Worm (Caenorhabditis elegans) whole organism, mixed stage, embryonic: Measurements from ENCODE around the gene snap-29.

Source experiments
- M03D4.4 ChIP-seq: sonication (generic microtip); optimal IDR thresholded peaks from 2 replicates; lab custom pipeline; 2017; ENCODE audit warnings: mild to moderate bottlenecking, missing genetic modification characterization, missing compliant biosample characterization
- blmp-1 ChIP-seq: fragments of 150-350 bp; optimal IDR thresholded peaks from 2 replicates; lab custom pipeline; 2014; ENCODE audit warnings: missing biosample characterization, missing genetic modification characterization
- ceh-39 ChIP-seq: fragments of 150-350 bp; optimal IDR thresholded peaks from 2 replicates; lab custom pipeline; 2014; ENCODE audit warnings: missing biosample characterization, missing genetic modification characterization
- elt-3 ChIP-seq: fragments of 150-350 bp; optimal IDR thresholded peaks from 2 replicates; lab custom pipeline; 2014; ENCODE audit warnings: missing biosample characterization, missing genetic modification characterization
- flh-1 ChIP-seq: fragments of 200-800 bp; sonication (Bioruptor generic); optimal IDR thresholded peaks from 2 replicates; lab custom pipeline; 2018; ENCODE audit warnings: mild to moderate bottlenecking, missing genetic modification characterization, moderate library complexity, missing compliant biosample characterization
- ham-2 ChIP-seq: fragments of 200-800 bp; sonication (Bioruptor generic); optimal IDR thresholded peaks from 2 replicates; lab custom pipeline; 2018; ENCODE audit warnings: mild to moderate bottlenecking, missing genetic modification characterization, missing compliant biosample characterization
- lin-13 ChIP-seq: fragments of 150-350 bp; optimal IDR thresholded peaks from 2 replicates; lab custom pipeline; 2014; ENCODE audit warnings: missing biosample characterization, missing genetic modification characterization
- lsy-2 ChIP-seq: fragments of 150-350 bp; optimal IDR thresholded peaks from 2 replicates; lab custom pipeline; 2014; ENCODE audit warnings: missing biosample characterization, missing genetic modification characterization
- mep-1 ChIP-seq: fragments of 150-350 bp; optimal IDR thresholded peaks from 2 replicates; lab custom pipeline; 2017; ENCODE audit warnings: missing biosample characterization, missing genetic modification reagents, missing genetic modification characterization, inconsistent platforms
- nhr-237 ChIP-seq: fragments of 150-350 bp; optimal IDR thresholded peaks from 2 replicates; lab custom pipeline; 2014; ENCODE audit warnings: missing biosample characterization, missing genetic modification characterization
- nhr-28 ChIP-seq: fragments of 150-350 bp; optimal IDR thresholded peaks from 2 replicates; lab custom pipeline; 2014; ENCODE audit warnings: missing biosample characterization, missing genetic modification characterization
- unc-62 ChIP-seq: fragments of 150-350 bp; optimal IDR thresholded peaks from 2 replicates; lab custom pipeline; 2014; ENCODE audit warnings: missing biosample characterization, missing genetic modification reagents, missing genetic modification characterization
- ztf-11 ChIP-seq: fragments of 150-350 bp; optimal IDR thresholded peaks from 2 replicates; lab custom pipeline; 2014; ENCODE audit warnings: missing biosample characterization, missing genetic modification characterization

ce11 chrIII:8827128-8827527, 51.1 kb downstream of the snap-29 start, which contains the start of gene F54F2.9:
- TF ChIP-seq nhr-237 (tag; lab: Kevin White, UChicago): no peak
- no peak for TF ChIP-seq ceh-39 (tag; lab: Kevin White, UChicago)
- TF ChIP-seq unc-62 (GFP tag; lab: Kevin White, UChicago): no peak
- TF ChIP-seq flh-1: no peak
- no peak for TF ChIP-seq elt-3 (tag; lab: Kevin White, UChicago)
- no peak for TF ChIP-seq lsy-2 (tag; lab: Kevin White, UChicago)
- no peak for TF ChIP-seq nhr-28 (tag; lab: Kevin White, UChicago)
- TF ChIP-seq mep-1 (tag; lab: Kevin White, UChicago): no peak
- no peak for TF ChIP-seq M03D4.4 (tag; lab: Kevin White, UChicago)
- no peak for TF ChIP-seq lin-13 (tag; lab: Kevin White, UChicago)
- TF ChIP-seq ztf-11: no peak
- TF ChIP-seq blmp-1 (tag; lab: Kevin White, UChicago): no peak
- TF ChIP-seq ham-2 (GFP tag; lab: Kevin White, UChicago): no peak
